Fruit fly (Drosophila melanogaster): Measurements from ENCODE around the gene spen.

DNA sequence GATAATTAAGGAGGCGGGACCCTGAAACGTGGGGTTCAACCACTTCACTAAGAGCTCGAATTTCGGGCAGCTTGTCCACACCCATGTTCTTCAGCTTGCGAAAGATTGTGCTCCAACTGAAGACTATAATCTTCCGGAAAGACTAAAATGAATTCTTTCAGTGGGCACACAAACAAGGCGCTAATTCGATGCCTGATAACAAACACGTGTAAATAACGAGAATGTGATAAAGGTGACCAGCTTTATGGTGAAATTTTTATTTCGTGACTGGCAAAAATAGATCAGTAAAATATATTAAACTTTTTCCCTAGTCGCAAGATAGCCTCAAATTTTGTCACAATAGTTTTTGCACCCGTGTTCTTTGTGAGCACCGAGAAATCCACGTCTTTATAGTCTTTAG, 18.0 kb upstream of the spen start, which contains the start of the genes CG31975 and ovm:
- TF ChIP-seq CTCF (optimal IDR thresholded peaks at IDR 0.05), result no peak
- TF ChIP-seq CG8478 (optimal IDR thresholded peaks at IDR 0.05), result no peak
